ENCODE assay signal across 1 fruit fly cellular context in the genomic region with DNA sequence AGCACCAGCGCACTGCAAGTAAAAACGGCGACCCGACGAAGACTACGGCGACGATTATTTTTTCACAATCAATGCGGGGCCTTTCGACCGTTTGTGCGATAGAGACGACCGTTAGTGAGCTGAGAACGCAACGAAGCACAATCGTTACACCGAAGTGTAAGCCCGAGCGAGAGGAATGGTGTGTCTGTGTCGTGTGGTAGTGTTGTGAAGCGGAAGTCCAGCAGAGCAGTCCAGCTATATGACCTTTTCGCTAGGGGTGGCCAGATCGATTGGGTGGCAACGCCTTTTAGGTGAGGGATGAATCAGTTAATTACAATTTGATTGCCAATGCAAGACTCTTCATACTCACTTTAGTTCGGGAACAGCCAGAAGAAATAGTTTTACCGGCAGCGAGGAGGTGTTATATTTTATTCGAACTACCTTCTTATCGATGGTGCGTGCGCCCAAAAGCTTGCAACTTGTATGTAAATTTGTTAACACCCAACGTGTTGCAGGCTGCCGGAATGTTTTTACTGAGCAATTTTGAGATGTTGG.
TF ChIP-seq lines count a peak whose summit lies in the region.

No protein-coding gene starts in this region.

TF ChIP-seq in whole organism, embryonic, 481 proteins besides CTCF, POLR2A, EP300 and RAD21 (continued from another document and continues in another):
- TF ChIP-seq CG31365 (tag; optimal IDR thresholded peaks at IDR 0.05; lab: Kevin White, UChicago) (peak; percentile 36), CG9797 (GFP tag; optimal IDR thresholded peaks at IDR 0.05; lab: Kevin White, UChicago) (no peak), CG15479 (GFP tag; optimal IDR thresholded peaks at IDR 0.05; lab: Kevin White, UChicago) (peak; percentile 32), Dfd (GFP tag; optimal IDR thresholded peaks at IDR 0.05; lab: Kevin White, UChicago) (no peak), CG13894 (tag; optimal IDR thresholded peaks at IDR 0.05; lab: Kevin White, UChicago) (peak; percentile 84), pum (GFP tag; optimal IDR thresholded peaks at IDR 0.05; lab: Kevin White, UChicago) (peak; percentile 69), cato (GFP tag; optimal IDR thresholded peaks at IDR 0.05; lab: Kevin White, UChicago; ENCODE audit: borderline replicate concordance) (peak; percentile 47), Nf-YB (GFP tag; optimal IDR thresholded peaks at IDR 0.05; lab: Kevin White, UChicago) (peak; percentile 32), CG1832 (GFP tag; optimal IDR thresholded peaks at IDR 0.05; lab: Kevin White, UChicago) (peak; percentile 97), CG10147 (GFP tag; optimal IDR thresholded peaks at IDR 0.05; lab: Kevin White, UChicago) (no peak), nerfin-1 (tag; optimal IDR thresholded peaks at IDR 0.05; lab: Kevin White, UChicago) (no peak), kni (GFP tag; optimal IDR thresholded peaks at IDR 0.05; lab: Kevin White, UChicago) (peak; percentile 71), tup (GFP tag; optimal IDR thresholded peaks at IDR 0.05; lab: Kevin White, UChicago) (peak; percentile 11), CG12219 (GFP tag; optimal IDR thresholded peaks at IDR 0.05; lab: Kevin White, UChicago) (peak; percentile 20), CG13624 (GFP tag; optimal IDR thresholded peaks at IDR 0.05; lab: Kevin White, UChicago) (peak; percentile 62), CG13296 (GFP tag; optimal IDR thresholded peaks at IDR 0.05; lab: Kevin White, UChicago) (peak; percentile 63), CG15269 (tag; optimal IDR thresholded peaks at IDR 0.05; lab: Kevin White, UChicago) (peak; percentile 31), chn (GFP tag; optimal IDR thresholded peaks at IDR 0.05; lab: Kevin White, UChicago) (peak; percentile 71), en (GFP tag; optimal IDR thresholded peaks at IDR 0.05; lab: Kevin White, UChicago) (no peak), Dref (GFP tag; IDR thresholded peaks at IDR 0.05; lab: Robert Waterston, UW) (peak; percentile 56), CG12942 (GFP tag; optimal IDR thresholded peaks at IDR 0.05; lab: Kevin White, UChicago) (peak; percentile 54), CG18764 (GFP tag; optimal IDR thresholded peaks at IDR 0.05; lab: Kevin White, UChicago) (peak; percentile 50), CG34376 (GFP tag; optimal IDR thresholded peaks at IDR 0.05; lab: Kevin White, UChicago) (peak; percentile 75), CG7987 (GFP tag; optimal IDR thresholded peaks at IDR 0.05; lab: Kevin White, UChicago) (peak; percentile 46), schlank (tag; optimal IDR thresholded peaks at IDR 0.05; lab: Kevin White, UChicago) (peak; percentile 4), Poxn (GFP tag; IDR thresholded peaks at IDR 0.05; lab: Robert Waterston, UW) (no peak), CG31388 (GFP tag; optimal IDR thresholded peaks at IDR 0.05; lab: Kevin White, UChicago) (no peak), E2f1 (GFP tag; IDR thresholded peaks at IDR 0.05; lab: Robert Waterston, UW) (peak; percentile 39), br (optimal IDR thresholded peaks at IDR 0.05; lab: Kevin White, UChicago) (no peak), row (GFP tag; IDR thresholded peaks at IDR 0.05; lab: Robert Waterston, UW) (peak; percentile 55), cwo (GFP tag; optimal IDR thresholded peaks at IDR 0.05; lab: Kevin White, UChicago) (no peak), luna (GFP tag; optimal IDR thresholded peaks at IDR 0.05; lab: Kevin White, UChicago) (peak; percentile 36), CG11695 (GFP tag; IDR thresholded peaks at IDR 0.05; lab: Robert Waterston, UW) (no peak), CG15696 (tag; optimal IDR thresholded peaks at IDR 0.05; lab: Kevin White, UChicago) (peak; percentile 2), ATbp (GFP tag; optimal IDR thresholded peaks at IDR 0.05; lab: Kevin White, UChicago) (peak; percentile 23), MBD-R2 (GFP tag; IDR thresholded peaks at IDR 0.05; lab: Robert Waterston, UW) (peak; percentile 47; the same call in 1 of the 2 replicates), chm (GFP tag; IDR thresholded peaks at IDR 0.05; lab: Robert Waterston, UW) (peak; percentile 77), zfh1 (GFP tag; IDR thresholded peaks at IDR 0.05; lab: Robert Waterston, UW) (peak; percentile 73), CG11560 (tag; IDR thresholded peaks at IDR 0.05; lab: Robert Waterston, UW) (no peak), sc (optimal IDR thresholded peaks at IDR 0.05; lab: Kevin White, UChicago) (no peak), sc (GFP tag; optimal IDR thresholded peaks at IDR 0.05; lab: Kevin White, UChicago) (peak; percentile 40), CG4282 (GFP tag; optimal IDR thresholded peaks at IDR 0.05; lab: Kevin White, UChicago) (peak; percentile 34), dpn (GFP tag; optimal IDR thresholded peaks at IDR 0.05; lab: Kevin White, UChicago) (peak; percentile 65 to 74), Bteb2 (GFP tag; optimal IDR thresholded peaks at IDR 0.05; lab: Kevin White, UChicago) (no peak), phol (tag; optimal IDR thresholded peaks at IDR 0.05; lab: Kevin White, UChicago) (peak; percentile 12), CG8089 (GFP tag; optimal IDR thresholded peaks at IDR 0.05; lab: Kevin White, UChicago) (peak; percentile 67), psq (GFP tag; optimal IDR thresholded peaks at IDR 0.05; lab: Kevin White, UChicago) (no peak), maf-S (GFP tag; optimal IDR thresholded peaks at IDR 0.05; lab: Kevin White, UChicago) (peak; percentile 56), ham (GFP tag; IDR thresholded peaks at IDR 0.05; lab: Robert Waterston, UW) (no peak), crol (GFP tag; IDR thresholded peaks at IDR 0.05; lab: Robert Waterston, UW) (peak; percentile 48), Sox102F (GFP tag; optimal IDR thresholded peaks at IDR 0.05; lab: Kevin White, UChicago) (peak; percentile 15), pho (GFP tag; optimal IDR thresholded peaks at IDR 0.05; lab: Kevin White, UChicago) (peak; percentile 69), sens-2 (GFP tag; IDR thresholded peaks at IDR 0.05; lab: Robert Waterston, UW) (peak; percentile 58; the same call in 1 of the 2 replicates), CG10543 (GFP tag; optimal IDR thresholded peaks at IDR 0.05; lab: Kevin White, UChicago) (peak; percentile 92), Blimp-1 (GFP tag; optimal IDR thresholded peaks at IDR 0.05; lab: Kevin White, UChicago) (no peak), Atf3 (GFP tag; optimal IDR thresholded peaks at IDR 0.05; lab: Kevin White, UChicago) (no peak), Scr (GFP tag; IDR thresholded peaks at IDR 0.05; lab: Robert Waterston, UW; ENCODE audit: partially characterized antibody) (no peak), ken (GFP tag; IDR thresholded peaks at IDR 0.05; lab: Robert Waterston, UW) (peak; percentile 84), CG4404 (GFP tag; IDR thresholded peaks at IDR 0.05; lab: Robert Waterston, UW) (peak; percentile 39; the same call in 1 of the 2 replicates), otp (GFP tag; IDR thresholded peaks at IDR 0.05; lab: Robert Waterston, UW) (peak; percentile 46; the same call in 1 of the 3 replicates), gro (GFP tag; optimal IDR thresholded peaks at IDR 0.05; lab: Kevin White, UChicago) (peak; percentile 77), peb (GFP tag; IDR thresholded peaks at IDR 0.05; lab: Robert Waterston, UW) (0 out of 2 replicates have a peak, but pooled peaks have one; percentile 27), Antp (GFP tag; optimal IDR thresholded peaks at IDR 0.05; lab: Kevin White, UChicago) (peak; percentile 90), Xbp1 (GFP tag; optimal IDR thresholded peaks at IDR 0.05; lab: Kevin White, UChicago) (peak; percentile 72), sisA (GFP tag; IDR thresholded peaks at IDR 0.05; lab: Robert Waterston, UW) (peak; percentile 70), D19B (GFP tag; optimal IDR thresholded peaks at IDR 0.05; lab: Kevin White, UChicago) (no peak), NK7.1 (GFP tag; optimal IDR thresholded peaks at IDR 0.05; lab: Kevin White, UChicago) (no peak), ase (GFP tag; IDR thresholded peaks at IDR 0.05; lab: Robert Waterston, UW) (no peak), CG14710 (tag; optimal IDR thresholded peaks at IDR 0.05; lab: Kevin White, UChicago) (no peak), CG6689 (GFP tag; IDR thresholded peaks at IDR 0.05; lab: Robert Waterston, UW) (peak; percentile 46; the same call in 1 of the 2 replicates), toy (GFP tag; IDR thresholded peaks at IDR 0.05; lab: Robert Waterston, UW) (peak; percentile 15; the same call in 1 of the 2 replicates), CG1792 (GFP tag; optimal IDR thresholded peaks at IDR 0.05; lab: Kevin White, UChicago) (peak; percentile 20), CG9727 (GFP tag; optimal IDR thresholded peaks at IDR 0.05; lab: Kevin White, UChicago) (peak; percentile 8), CG16815 (GFP tag; optimal IDR thresholded peaks at IDR 0.05; lab: Kevin White, UChicago) (peak; percentile 54), CG10366 (GFP tag; IDR thresholded peaks at IDR 0.05; lab: Robert Waterston, UW) (peak; percentile 46; the same call in 1 of the 2 replicates), E2f2 (GFP tag; IDR thresholded peaks at IDR 0.05; lab: Robert Waterston, UW) (no peak; the same call in 1 of the 2 replicates), B-H2 (GFP tag; optimal IDR thresholded peaks at IDR 0.05; lab: Kevin White, UChicago) (peak; percentile 86), nau (GFP tag; optimal IDR thresholded peaks at IDR 0.05; lab: Kevin White, UChicago) (no peak), Usf (GFP tag; optimal IDR thresholded peaks at IDR 0.05; lab: Kevin White, UChicago) (no peak), CG4424 (GFP tag; optimal IDR thresholded peaks at IDR 0.05; lab: Kevin White, UChicago) (peak; percentile 44), CG5180 (GFP tag; optimal IDR thresholded peaks at IDR 0.05; lab: Kevin White, UChicago) (peak; percentile 11), CG17802 (tag; optimal IDR thresholded peaks at IDR 0.05; lab: Kevin White, UChicago) (peak; percentile 49), yki (optimal IDR thresholded peaks at IDR 0.05; lab: Kevin White, UChicago) (no peak), amos (GFP tag; IDR thresholded peaks at IDR 0.05; lab: Robert Waterston, UW; ENCODE audit: partially characterized antibody) (peak; percentile 56; the same call in 1 of the 2 replicates), CG5953 (GFP tag; IDR thresholded peaks at IDR 0.05; lab: Robert Waterston, UW) (no peak), GATAe (GFP tag; conservative IDR thresholded peaks at IDR 0.05; lab: Robert Waterston, UW) (no peak; the same call in 1 of the 2 replicates), run (tag; optimal IDR thresholded peaks at IDR 0.05; lab: Kevin White, UChicago) (peak; percentile 13), usp (GFP tag; optimal IDR thresholded peaks at IDR 0.05; lab: Kevin White, UChicago) (no peak), ftz-f1 (GFP tag; optimal IDR thresholded peaks at IDR 0.05; lab: Kevin White, UChicago) (peak; percentile 83), CG8359 (GFP tag; optimal IDR thresholded peaks at IDR 0.05; lab: Kevin White, UChicago; ENCODE audit: borderline replicate concordance) (no peak), emc (GFP tag; optimal IDR thresholded peaks at IDR 0.05; lab: Kevin White, UChicago) (peak; percentile 33), wek (GFP tag; optimal IDR thresholded peaks at IDR 0.05; lab: Kevin White, UChicago) (peak; percentile 60), insv (GFP tag; optimal IDR thresholded peaks at IDR 0.05; lab: Kevin White, UChicago) (peak in 1 of 2 experiments; percentile 38), CG12299 (tag; optimal IDR thresholded peaks at IDR 0.05; lab: Kevin White, UChicago) (no peak), prd (optimal IDR thresholded peaks at IDR 0.05; lab: Kevin White, UChicago) (no peak), prd (GFP tag; IDR thresholded peaks at IDR 0.05; lab: Robert Waterston, UW) (peak; percentile 71; the same call in 2 of the 3 replicates), CG10274 (GFP tag; optimal IDR thresholded peaks at IDR 0.05; lab: Kevin White, UChicago) (peak; percentile 5), HLH54F (GFP tag; optimal IDR thresholded peaks at IDR 0.05; lab: Kevin White, UChicago) (peak; percentile 79), abd-A (tag; optimal IDR thresholded peaks at IDR 0.05; lab: Kevin White, UChicago) (peak; percentile 76), Mrtf (GFP tag; IDR thresholded peaks at IDR 0.05; lab: Robert Waterston, UW) (peak; percentile 46; the same call in 1 of the 3 replicates), gcm (GFP tag; optimal IDR thresholded peaks at IDR 0.05; lab: Kevin White, UChicago) (peak; percentile 49), CG3407 (GFP tag; optimal IDR thresholded peaks at IDR 0.05; lab: Kevin White, UChicago) (no peak), CG14965 (GFP tag; optimal IDR thresholded peaks at IDR 0.05; lab: Kevin White, UChicago; ENCODE audit: borderline replicate concordance) (no peak), ind (GFP tag; optimal IDR thresholded peaks at IDR 0.05; lab: Kevin White, UChicago) (peak; percentile 56), CG17361 (GFP tag; IDR thresholded peaks at IDR 0.05; lab: Robert Waterston, UW) (peak; percentile 53; the same call in 1 of the 3 replicates), crc (GFP tag; optimal IDR thresholded peaks at IDR 0.05; lab: Kevin White, UChicago) (peak; percentile 36), gfzf (GFP tag; optimal IDR thresholded peaks at IDR 0.05; lab: Kevin White, UChicago) (no peak), unpg (GFP tag; optimal IDR thresholded peaks at IDR 0.05; lab: Kevin White, UChicago) (peak; percentile 33), CG18476 (GFP tag; optimal IDR thresholded peaks at IDR 0.05; lab: Kevin White, UChicago) (no peak), CG17829 (tag; optimal IDR thresholded peaks at IDR 0.05; lab: Kevin White, UChicago) (peak; percentile 62), CG1647 (GFP tag; optimal IDR thresholded peaks at IDR 0.05; lab: Kevin White, UChicago) (peak; percentile 52), CG11723 (GFP tag; optimal IDR thresholded peaks at IDR 0.05; lab: Kevin White, UChicago) (no peak), gce (GFP tag; IDR thresholded peaks at IDR 0.05; lab: Robert Waterston, UW) (no peak; the same call in 2 of the 3 replicates), salm (tag; optimal IDR thresholded peaks at IDR 0.05; lab: Kevin White, UChicago) (no peak), Hmr (GFP tag; optimal IDR thresholded peaks at IDR 0.05; lab: Kevin White, UChicago) (peak; percentile 74), CG14667 (GFP tag; IDR thresholded peaks at IDR 0.05; lab: Robert Waterston, UW) (peak; percentile 20; the same call in 1 of the 2 replicates), HLH3B (GFP tag; IDR thresholded peaks at IDR 0.05; lab: Robert Waterston, UW) (peak; percentile 34; the same call in 1 of the 2 replicates), Oli (tag; optimal IDR thresholded peaks at IDR 0.05; lab: Kevin White, UChicago) (no peak), CG10565 (GFP tag; optimal IDR thresholded peaks at IDR 0.05; lab: Kevin White, UChicago) (no peak), CG31224 (GFP tag; IDR thresholded peaks at IDR 0.05; lab: Robert Waterston, UW) (peak; percentile 38; the same call in 1 of the 2 replicates), Hmx (GFP tag; optimal IDR thresholded peaks at IDR 0.05; lab: Kevin White, UChicago) (no peak), Hsf (GFP tag; optimal IDR thresholded peaks at IDR 0.05; lab: Kevin White, UChicago) (peak; percentile 60), Max (GFP tag; optimal IDR thresholded peaks at IDR 0.05; lab: Kevin White, UChicago) (no peak)
